Fruit fly (Drosophila melanogaster): ENCODE measurements around the gene Bet5.

dm6 chr3R:30164162-30164561 lies 15.9 kb upstream of the Bet5 start:
- TF ChIP-seq Pif1B (GFP tag; optimal IDR thresholded peaks at IDR 0.05) (peak; percentile 57), EcR (GFP tag; optimal IDR thresholded peaks at IDR 0.05) (no peak), CG8301 (tag; optimal IDR thresholded peaks at IDR 0.05) (peak; percentile 72), Snoo (tag; optimal IDR thresholded peaks at IDR 0.05) (peak; percentile 12), CG32121 (GFP tag; IDR thresholded peaks at IDR 0.05) (peak; percentile 92), CG4496 (GFP tag; IDR thresholded peaks at IDR 0.05) (peak; percentile 88), D1 (tag; optimal IDR thresholded peaks at IDR 0.05) (no peak), Ets98B (GFP tag; IDR thresholded peaks at IDR 0.05) (peak; percentile 87), CG9948 (tag; optimal IDR thresholded peaks at IDR 0.05) (peak; percentile 5), Pif1A (GFP tag; optimal IDR thresholded peaks at IDR 0.05) (peak; percentile 46), CG8159 (tag; optimal IDR thresholded peaks at IDR 0.05) (no peak), CG34367 (tag; optimal IDR thresholded peaks at IDR 0.05) (no peak), fd96Ca (GFP tag; IDR thresholded peaks at IDR 0.05) (peak; percentile 85)

Data from whole organism, pupa.